Worm (Caenorhabditis elegans) whole organism, L4/young adult: Measurements from ENCODE around the gene pals-25.
"Not testable (repeated sequence)": the region's sequence is repeated elsewhere in the genome, so short reads cannot be mapped to it uniquely, and the experiment has no call there.

Source experiments
- W03F9.2 ChIP-seq: fragments of 150-350 bp; optimal IDR thresholded peaks from 2 replicates; lab custom pipeline; 2014; ENCODE audit warnings: missing biosample characterization, missing genetic modification characterization
- dao-5 ChIP-seq: sonication (generic microtip); optimal IDR thresholded peaks from 2 replicates; lab custom pipeline; 2016; ENCODE audit warnings: missing genotype, missing genetic modification characterization, moderate library complexity, missing compliant biosample characterization
- him-1 ChIP-seq: sonication (generic microtip); optimal IDR thresholded peaks from 2 replicates; lab custom pipeline; 2016; ENCODE audit warnings: missing genotype, missing genetic modification reagents, missing genetic modification characterization, missing compliant biosample characterization

The pals-25 gene

DNA sequence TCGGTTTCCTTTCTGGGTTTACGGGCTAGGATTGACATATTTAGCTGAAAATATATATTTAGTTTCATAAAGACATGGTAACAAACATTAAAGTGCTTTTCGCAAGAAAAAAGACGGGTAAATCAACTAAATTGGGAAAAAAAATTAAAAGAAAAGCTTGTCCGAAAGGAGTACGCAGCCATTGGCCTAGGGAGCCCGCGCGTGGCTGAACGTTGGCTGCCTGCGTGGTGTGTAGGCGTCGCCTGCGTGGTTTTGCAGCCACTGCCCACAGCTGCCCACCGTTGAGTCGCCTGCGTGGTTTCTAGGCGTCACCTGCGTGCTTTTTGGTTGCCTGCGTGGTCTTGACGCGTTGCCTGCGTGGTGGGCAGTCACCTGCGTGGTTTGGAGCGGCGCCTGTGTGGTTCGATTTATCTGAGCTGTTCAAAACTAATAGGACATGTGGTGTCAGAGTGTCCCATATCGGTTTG lies 12.3 kb upstream of the pals-25 start, which contains the start of gene C29F9.12:
TSS of gene C29F9.12 (minus strand) at position 51 of the 467 bp plus-strand sequence.
- not testable (repeated sequence) for TF ChIP-seq dao-5; W03F9.2 (tag; lab: Kevin White, UChicago); him-1 (tag; lab: Kevin White, UChicago)

DNA sequence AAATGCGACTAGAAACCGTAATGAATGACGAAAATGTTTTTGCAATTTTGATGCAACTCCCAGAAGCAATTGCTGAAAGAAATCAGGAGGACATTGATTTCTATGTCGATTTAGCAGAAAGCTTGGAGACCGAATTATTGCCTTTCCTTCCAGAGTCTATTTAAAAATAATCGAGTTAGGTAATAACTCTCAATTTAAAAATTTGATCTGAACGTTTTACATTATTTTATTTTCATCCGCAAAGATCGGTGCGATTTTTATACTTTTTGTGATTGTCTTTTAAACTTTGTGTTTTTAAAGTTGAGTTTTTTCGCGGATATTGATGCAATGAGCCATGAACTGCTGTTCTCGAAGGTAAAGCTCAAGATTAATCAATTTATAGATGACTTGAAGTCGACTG lies 9.8 kb upstream of the pals-25 start, which contains the start of gene pals-23:
TSS of gene pals-23 (plus strand) at position 301 of the 400 bp plus-strand sequence.
- TF ChIP-seq him-1 (tag; lab: Kevin White, UChicago) (no peak), W03F9.2 (tag; lab: Kevin White, UChicago) (no peak), dao-5 (no peak)

DNA sequence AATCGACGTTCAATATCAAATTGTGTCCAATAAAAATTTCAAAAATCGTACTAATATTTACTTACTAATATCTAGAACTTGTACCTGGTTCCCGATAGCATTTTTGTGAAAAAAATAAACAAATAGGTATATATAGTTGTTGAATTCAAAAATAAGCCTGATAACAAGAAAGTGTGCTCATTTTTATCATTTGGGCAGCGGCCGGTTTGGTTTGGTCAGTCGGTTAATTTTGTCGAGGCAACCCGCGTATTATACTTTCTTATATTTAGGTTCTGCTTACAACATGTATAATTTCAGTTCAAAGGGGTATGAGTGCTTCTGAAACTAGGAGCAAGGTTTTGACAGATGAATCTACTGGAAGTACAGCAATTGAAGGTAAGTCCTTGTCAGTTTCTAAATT lies 3.6 kb upstream of the pals-25 start, which contains the start of the genes nhr-280 and C29F9.2:
TSS of gene nhr-280 (minus strand) at position 101 of the 400 bp plus-strand sequence.
TSS of gene C29F9.2 (plus strand) at position 298 of the 400 bp plus-strand sequence.
- TF ChIP-seq dao-5 (no peak), W03F9.2 (tag; lab: Kevin White, UChicago) (no peak), him-1 (tag; lab: Kevin White, UChicago) (no peak)

DNA sequence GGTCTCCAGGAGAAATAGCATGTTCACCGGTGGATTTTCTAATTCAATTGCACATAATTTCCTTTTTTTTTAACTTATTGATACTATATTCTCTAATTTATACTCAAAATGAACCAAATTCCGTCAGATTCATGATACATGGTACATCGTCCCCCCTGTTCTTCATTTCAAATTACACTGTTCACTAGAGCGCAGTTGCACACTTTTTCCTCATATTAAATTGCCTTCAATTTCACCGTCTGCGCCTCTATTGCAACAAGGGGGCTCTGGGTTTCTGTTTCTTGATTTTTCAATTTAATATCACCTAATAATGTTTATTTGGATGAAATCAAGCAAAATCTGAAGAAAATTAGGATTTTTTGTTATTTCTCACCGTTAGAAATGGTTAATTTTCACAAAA lies 2.7 kb upstream of the pals-25 start:
- TF ChIP-seq dao-5 (no peak), him-1 (tag; lab: Kevin White, UChicago) (no peak), W03F9.2 (tag; lab: Kevin White, UChicago) (no peak)

DNA sequence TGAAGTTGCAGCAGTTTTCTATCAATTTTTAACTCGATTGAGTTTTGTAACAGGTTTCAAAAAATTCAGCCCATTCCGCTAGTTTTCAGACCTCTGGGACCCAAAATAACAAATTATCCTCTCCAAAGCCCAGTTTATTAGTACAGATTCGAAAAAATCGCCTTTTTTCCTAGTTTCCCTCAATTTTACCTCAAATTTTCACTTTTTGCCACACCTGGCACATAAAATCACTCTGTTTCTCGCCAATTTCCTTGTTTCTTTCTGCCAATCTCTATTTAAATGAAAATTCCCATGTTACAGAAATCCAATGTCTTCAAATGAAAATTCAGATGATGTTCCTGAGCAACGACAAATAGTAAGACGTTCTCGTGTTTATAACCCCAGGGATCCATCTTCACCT lies 2.2 kb upstream of the pals-25 start, which contains the start of gene pals-22:
TSS of gene pals-22 (plus strand) at position 301 of the 400 bp plus-strand sequence.
- TF ChIP-seq him-1 (tag; lab: Kevin White, UChicago) (no peak), dao-5 (no peak), W03F9.2 (tag; lab: Kevin White, UChicago) (no peak)

DNA sequence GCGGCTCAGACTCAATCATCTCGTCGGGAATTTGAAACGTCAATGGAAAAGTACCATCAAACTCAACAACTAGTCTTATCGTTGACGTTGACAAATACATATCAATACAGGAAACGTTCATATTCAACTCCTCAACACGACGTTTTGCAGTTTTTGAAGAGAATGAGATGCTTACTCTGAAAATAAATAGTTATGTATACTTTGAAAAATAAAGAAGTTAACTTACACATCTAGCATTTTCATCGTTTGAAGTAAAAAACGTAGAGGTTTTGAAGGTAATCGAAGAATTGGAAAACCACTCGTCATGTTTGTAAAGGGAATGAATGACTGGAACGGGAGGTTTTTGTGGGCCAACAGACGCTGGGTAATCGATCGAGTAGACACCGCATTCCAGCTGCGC lies 6.6 kb downstream of the pals-25 start, which contains the start of gene fbxb-81:
TSS of gene fbxb-81 (minus strand) at position 314 of the 400 bp plus-strand sequence.
- TF ChIP-seq him-1 (tag; lab: Kevin White, UChicago) (no peak), dao-5 (no peak), W03F9.2 (tag; lab: Kevin White, UChicago) (no peak)

DNA sequence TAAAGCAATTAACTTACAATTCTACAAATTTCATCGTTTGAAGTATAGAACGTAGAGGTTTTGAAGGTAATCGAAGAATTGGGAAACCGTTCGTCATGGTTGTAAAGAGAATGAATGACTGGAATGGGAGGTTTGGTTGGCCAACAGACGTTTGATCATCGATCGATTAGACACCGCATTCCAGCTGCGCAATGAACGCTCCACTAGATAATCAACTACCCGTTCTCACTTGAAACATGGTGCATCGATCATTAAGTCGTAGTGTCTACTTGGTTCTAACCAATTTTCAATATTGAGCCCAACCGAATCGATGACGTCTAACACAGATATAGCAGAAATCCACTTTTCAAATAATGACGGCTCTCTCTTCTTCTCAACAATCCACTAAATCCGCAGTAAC lies 8.8 kb downstream of the pals-25 start, which contains the start of gene fbxb-82:
TSS of gene fbxb-82 (minus strand) at position 101 of the 400 bp plus-strand sequence.
- TF ChIP-seq W03F9.2 (tag; lab: Kevin White, UChicago) (no peak), him-1 (tag; lab: Kevin White, UChicago) (no peak), dao-5 (no peak)

DNA sequence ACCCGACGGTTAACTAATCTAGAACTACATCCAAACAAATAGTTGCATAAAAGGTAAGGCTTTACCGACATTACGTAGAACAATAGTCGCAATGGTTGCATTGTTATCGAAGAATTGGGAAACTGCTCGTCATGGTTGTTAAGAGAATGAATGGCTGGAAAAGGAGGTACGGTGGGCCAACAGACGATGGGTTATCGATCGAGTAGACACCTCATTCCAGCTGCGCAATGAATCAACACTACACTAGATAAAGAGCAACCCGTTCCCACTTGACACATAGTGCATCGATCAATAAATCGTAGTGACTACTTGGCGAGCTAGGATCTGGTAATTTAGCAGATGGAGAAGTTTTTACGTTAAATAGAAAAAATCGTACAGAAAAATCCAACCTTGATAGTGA lies 10.8 kb downstream of the pals-25 start, which contains the start of the genes T17A3.12 and fbxb-83:
TSS of gene T17A3.12 (minus strand) at position 101 of the 400 bp plus-strand sequence.
TSS of gene fbxb-83 (minus strand) at position 134 of the 400 bp plus-strand sequence.
- no peak for TF ChIP-seq W03F9.2 (tag; lab: Kevin White, UChicago)
- no peak for TF ChIP-seq him-1 (tag; lab: Kevin White, UChicago)
- TF ChIP-seq dao-5 = no peak

DNA sequence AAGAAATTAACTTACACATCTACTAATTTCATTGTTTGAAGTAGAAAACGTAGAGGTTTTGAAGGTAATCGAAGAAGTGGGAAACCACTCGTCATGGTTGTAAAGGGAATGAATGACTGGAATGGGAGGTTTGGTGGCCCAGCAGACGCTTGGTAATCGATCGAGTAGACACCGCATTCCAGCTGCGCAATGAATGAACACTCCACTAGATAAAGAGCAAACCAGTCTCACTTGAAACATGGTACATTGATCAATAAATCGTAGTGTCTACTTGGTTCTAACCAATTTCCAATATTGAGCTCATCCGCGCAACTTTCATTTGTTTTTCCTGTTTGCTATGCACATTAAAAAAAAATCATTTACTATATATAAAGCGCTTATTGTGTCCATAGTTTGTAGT lies 12.1 kb downstream of the pals-25 start, which contains the start of gene fbxb-84:
TSS of gene fbxb-84 (minus strand) at position 101 of the 400 bp plus-strand sequence.
- TF ChIP-seq W03F9.2 (tag; lab: Kevin White, UChicago) (no peak), him-1 (tag; lab: Kevin White, UChicago) (no peak), dao-5 (no peak)

DNA sequence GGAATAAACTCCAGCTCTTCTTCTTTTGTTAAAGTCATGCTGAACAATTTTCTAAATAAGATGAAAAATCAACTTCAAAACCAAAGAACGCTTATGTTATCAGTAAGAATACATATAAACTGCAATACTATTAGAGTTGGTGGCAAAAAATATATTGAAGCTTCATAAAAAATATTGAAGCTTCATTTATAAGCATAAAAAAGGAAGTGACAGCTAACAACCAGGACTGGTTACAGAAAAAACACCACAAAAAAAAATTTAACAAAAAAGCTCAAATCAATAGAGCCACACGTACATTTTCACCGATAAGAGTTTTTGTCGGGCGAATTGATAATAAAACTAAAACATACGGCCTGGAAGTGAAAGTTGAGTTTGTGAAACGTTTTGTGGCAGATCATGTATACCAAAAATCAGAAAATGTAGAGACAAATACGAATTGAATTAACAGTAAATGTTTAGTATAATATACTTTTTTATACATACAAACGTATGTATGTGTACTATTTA lies 13.3 kb downstream of the pals-25 start, which contains the start of gene sqst-5:
TSS of gene sqst-5 (minus strand) at position 51 of the 507 bp plus-strand sequence.
- no peak for TF ChIP-seq him-1 (tag; lab: Kevin White, UChicago)
- TF ChIP-seq dao-5 = no peak
- TF ChIP-seq W03F9.2 (tag; lab: Kevin White, UChicago) = no peak

DNA sequence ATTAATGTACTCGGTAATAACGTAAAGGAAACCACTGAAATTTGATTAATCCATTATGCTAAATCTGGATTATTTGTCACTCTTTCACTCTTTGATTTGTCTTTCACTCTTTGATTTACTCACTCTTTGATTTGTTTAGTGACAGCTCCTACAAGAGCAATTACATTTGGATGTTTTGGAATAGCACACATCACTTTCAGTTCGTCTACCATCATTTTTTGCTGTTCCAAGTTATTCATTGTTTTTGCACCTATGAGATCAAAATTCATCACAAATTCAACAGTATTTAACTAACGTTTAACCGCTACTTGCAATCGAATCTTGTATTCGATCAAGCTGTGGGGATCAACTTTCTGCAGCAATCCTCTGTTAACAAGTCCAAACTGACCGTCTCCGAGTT lies 14.8 kb downstream of the pals-25 start:
- TF ChIP-seq dao-5 = no peak
- no peak for TF ChIP-seq him-1 (tag; lab: Kevin White, UChicago)

DNA sequence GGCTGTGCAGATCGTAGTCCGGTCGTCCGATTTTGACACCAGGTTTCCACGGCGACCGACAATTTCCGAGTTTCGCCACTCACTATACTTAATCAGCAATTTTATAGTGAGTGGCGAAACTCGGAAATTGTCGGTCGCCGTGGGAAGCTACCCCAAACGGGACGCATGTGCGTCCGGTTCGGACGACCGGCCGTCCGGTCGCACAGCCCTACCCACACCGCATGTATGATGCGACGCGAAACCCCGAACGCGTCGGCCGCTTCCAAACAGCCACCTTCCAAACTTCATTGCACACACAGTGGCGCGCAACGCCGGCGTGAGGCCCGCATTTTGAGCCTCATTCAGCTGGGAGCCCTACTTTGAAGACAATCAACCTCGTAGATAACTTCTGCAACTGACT lies 16.8 kb downstream of the pals-25 start:
- TF ChIP-seq dao-5 (no peak), him-1 (tag; lab: Kevin White, UChicago) (no peak), W03F9.2 (tag; lab: Kevin White, UChicago) (no peak)

DNA sequence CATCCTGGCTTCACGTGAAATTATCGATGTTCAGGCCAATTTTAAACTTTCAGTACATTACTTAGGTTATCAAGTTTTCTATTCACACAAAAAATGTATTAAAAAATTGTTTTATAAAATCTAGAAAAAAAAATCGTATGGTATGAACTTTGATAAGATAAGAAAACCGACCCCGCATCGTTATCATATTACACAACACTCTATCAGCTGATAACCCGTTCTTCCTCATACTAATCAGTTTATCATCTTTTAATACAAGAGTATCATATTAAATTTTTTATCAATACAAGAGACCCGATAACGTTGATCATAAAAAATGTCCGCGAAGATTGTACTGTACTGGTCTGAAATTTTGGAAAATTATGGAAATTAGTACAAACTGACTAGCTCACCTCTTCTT lies 19.9 kb downstream of the pals-25 start:
- TF ChIP-seq W03F9.2 (tag; lab: Kevin White, UChicago) = no peak
- no peak for TF ChIP-seq him-1 (tag; lab: Kevin White, UChicago)
- TF ChIP-seq dao-5 = no peak

DNA sequence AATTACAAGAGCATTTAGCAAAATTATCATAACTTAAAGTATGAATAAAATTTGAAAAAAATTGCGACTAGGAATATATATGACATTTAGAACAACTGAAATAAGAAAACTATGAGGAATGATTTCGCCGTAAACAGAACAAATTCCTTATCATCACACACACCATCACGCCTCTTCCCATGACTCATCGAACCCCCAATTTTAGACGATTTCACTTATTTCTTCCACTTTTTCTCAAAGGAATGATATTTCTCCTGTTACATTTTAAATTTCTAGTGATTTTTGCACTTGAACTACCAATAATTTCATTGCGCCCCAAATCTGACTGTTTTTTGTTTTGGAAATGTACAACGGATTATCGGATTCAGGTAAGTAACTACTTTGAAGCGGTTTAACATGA lies 22.4 kb downstream of the pals-25 start, which contains the start of the genes zig-13 and ver-1:
TSS of gene zig-13 (minus strand) at position 101 of the 400 bp plus-strand sequence.
TSS of gene ver-1 (plus strand) at position 180 of the 400 bp plus-strand sequence.
- no peak for TF ChIP-seq dao-5
- no peak for TF ChIP-seq him-1 (tag; lab: Kevin White, UChicago)
- no peak for TF ChIP-seq W03F9.2 (tag; lab: Kevin White, UChicago)
